Worm (Caenorhabditis elegans) whole organism, late embryonic: ENCODE measurements around the gene fmo-5.

Experiments
- ama-1 ChIP-seq: fragments of 150-350 bp; optimal IDR thresholded peaks from 2 replicates; lab custom pipeline; 2014
- ceh-18 ChIP-seq: sonication (generic microtip); optimal IDR thresholded peaks from 2 replicates; lab custom pipeline; 2016; ENCODE audit warnings: missing genetic modification characterization, missing compliant biosample characterization
- hlh-6 ChIP-seq: sonication (generic microtip); optimal IDR thresholded peaks from 2 replicates; lab custom pipeline; 2016; ENCODE audit warnings: missing genotype, missing genetic modification characterization, missing compliant biosample characterization
- lim-6 ChIP-seq: sonication (generic microtip); optimal IDR thresholded peaks from 2 replicates; lab custom pipeline; 2016; ENCODE audit warnings: missing genetic modification characterization, missing compliant biosample characterization
- pag-3 ChIP-seq: sonication (generic microtip); optimal IDR thresholded peaks from 2 replicates; lab custom pipeline; 2016; ENCODE audit warnings: missing compliant biosample characterization, missing genetic modification characterization, borderline replicate concordance
- sox-4 ChIP-seq: sonication (generic microtip); optimal IDR thresholded peaks from 2 replicates; lab custom pipeline; 2017; ENCODE audit warnings: mild to moderate bottlenecking, missing genetic modification characterization, inconsistent platforms, missing compliant biosample characterization
- unc-55 ChIP-seq: sonication (generic microtip); optimal IDR thresholded peaks from 2 replicates; lab custom pipeline; 2017; ENCODE audit warnings: missing biosample characterization, missing genetic modification reagents, missing genetic modification characterization

DNA sequence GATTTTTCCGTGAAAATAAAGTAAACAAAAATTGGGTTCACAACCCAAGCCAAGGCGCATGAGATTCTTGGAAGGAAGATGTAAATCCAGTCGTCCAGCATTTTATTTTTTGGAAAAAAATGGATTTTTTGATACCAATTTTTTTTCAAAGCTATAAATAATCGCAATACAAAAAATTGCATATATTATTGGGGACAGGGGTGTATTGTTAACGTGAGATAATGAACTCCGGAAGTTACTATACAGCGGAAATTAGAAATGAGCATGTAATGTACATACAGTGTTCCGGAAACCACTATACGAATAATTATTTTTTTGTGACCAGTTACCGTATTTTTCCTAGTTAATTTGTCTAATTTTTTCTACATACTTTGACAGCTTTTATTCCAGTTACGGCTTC, 19.1 kb downstream of the fmo-5 start, which contains the start of gene srj-38:
- TF ChIP-seq unc-55 (no peak), ceh-18 (tag; lab: Kevin White, UChicago) (no peak), ama-1 (lab: Kevin White, UChicago) (no peak), lim-6 (no peak), hlh-6 (tag; lab: Kevin White, UChicago) (no peak), pag-3 (tag; lab: Kevin White, UChicago) (no peak), sox-4 (no peak)
